Fruit fly (Drosophila melanogaster) whole organism, adult: ENCODE data around the gene CG10137.

Experiments used
- CG14711 ChIP-seq: fragments of 200-800 bp; sonication (Bioruptor generic); optimal IDR thresholded peaks from 2 replicates; lab custom pipeline; 2018; ENCODE audit warnings: missing biosample characterization, mild to moderate bottlenecking, missing genetic modification characterization, moderate library complexity
- CG1620 ChIP-seq: fragments of 200-800 bp; sonication (Bioruptor generic); optimal IDR thresholded peaks from 2 replicates; lab custom pipeline; 2016; ENCODE audit warnings: missing biosample characterization, missing genetic modification characterization
- CG7101 ChIP-seq: fragments of 200-800 bp; sonication (Bioruptor generic); optimal IDR thresholded peaks from 2 replicates; lab custom pipeline; 2018; ENCODE audit warnings: missing biosample characterization, mild to moderate bottlenecking, missing genetic modification characterization, moderate library complexity
- cic ChIP-seq: fragments of 200-800 bp; sonication (Bioruptor generic); optimal IDR thresholded peaks from 2 replicates; lab custom pipeline; 2017; ENCODE audit warnings: missing biosample characterization, mild to moderate bottlenecking, missing genetic modification characterization, moderate library complexity

dm6 chr2L:19582185-19582584 is 55.7 kb downstream of the CG10137 start, which contains the start of gene Hakai:
- peak; percentile 63 for TF ChIP-seq CG1620 (GFP tag; lab: Kevin White, UChicago)
- TF ChIP-seq CG7101 (tag; lab: Kevin White, UChicago): peak; percentile 46
- peak; percentile 6 for TF ChIP-seq cic (GFP tag; lab: Kevin White, UChicago)
- peak; percentile 95 for TF ChIP-seq CG14711 (tag; lab: Kevin White, UChicago)
